Worm (Caenorhabditis elegans) whole organism, L1 larva: Measurements from ENCODE around the gene C25E10.16.

Source experiments
- C16A3.4 ChIP-seq: fragments of 150-350 bp; optimal IDR thresholded peaks from 2 replicates; lab custom pipeline; 2014; ENCODE audit warnings: missing biosample characterization, missing genetic modification characterization
- C34B4.2 ChIP-seq: sonication (generic microtip); optimal IDR thresholded peaks from 2 replicates; lab custom pipeline; 2017; ENCODE audit warnings: mild to moderate bottlenecking, missing genetic modification characterization, missing compliant biosample characterization
- aha-1 ChIP-seq: fragments of 150-350 bp; optimal IDR thresholded peaks from 2 replicates; lab custom pipeline; 2014; ENCODE audit warnings: missing biosample characterization, missing genetic modification characterization
- alr-1 ChIP-seq: fragments of 200-800 bp; sonication (Bioruptor generic); optimal IDR thresholded peaks from 2 replicates; lab custom pipeline; 2018; ENCODE audit warnings: borderline replicate concordance, mild to moderate bottlenecking, missing genetic modification characterization, missing compliant biosample characterization
- blmp-1 ChIP-seq: fragments of 150-350 bp; optimal IDR thresholded peaks from 2 replicates; lab custom pipeline; 2014; ENCODE audit warnings: missing biosample characterization, missing genetic modification characterization
- ceh-8 ChIP-seq: fragments of 200-800 bp; sonication (Bioruptor generic); optimal IDR thresholded peaks from 2 replicates; lab custom pipeline; 2018; ENCODE audit warnings: mild to moderate bottlenecking, missing genetic modification characterization, moderate library complexity, missing compliant biosample characterization
- ceh-88 ChIP-seq: fragments of 200-800 bp; sonication (Bioruptor generic); IDR thresholded peaks from 2 replicates; pipeline ENCODE4 v1.3.6; 2022; ENCODE audit warnings: missing genetic modification characterization, missing compliant biosample characterization
- ceh-90 ChIP-seq: sonication (generic microtip); optimal IDR thresholded peaks from 2 replicates; lab custom pipeline; 2016; ENCODE audit warnings: missing genetic modification characterization, missing compliant biosample characterization
- ces-1 ChIP-seq: fragments of 150-350 bp; optimal IDR thresholded peaks from 2 replicates; lab custom pipeline; 2014; ENCODE audit warnings: missing biosample characterization, missing genetic modification reagents, missing genetic modification characterization
- dpl-1 ChIP-seq, 3 experiments: fragments of 150-350 bp in 2 of 3; sonication (generic microtip) in 1 of 3; optimal IDR thresholded peaks; 2 replicates each; lab custom pipeline; 2014 to 2017; ENCODE audit warnings: missing biosample characterization in 3 of 3, missing genetic modification characterization in 3 of 3, missing genetic modification reagents in 3 of 3
- dsc-1 ChIP-seq: sonication (generic microtip); optimal IDR thresholded peaks from 2 replicates; lab custom pipeline; 2016; ENCODE audit warnings: mild to moderate bottlenecking, missing genetic modification characterization, missing compliant biosample characterization
- efl-1 ChIP-seq, 4 experiments: fragments of 150-350 bp; optimal IDR thresholded peaks in 3 of 4; peaks in 1 of 4; 1 replicate in 1 of 4; 2 replicates in 3 of 4; lab custom pipeline; 2014; ENCODE audit warnings: missing biosample characterization in 2 of 4, missing genetic modification characterization in 2 of 4, missing genetic modification reagents in 2 of 4
- egl-27 ChIP-seq, 2 experiments: fragments of 150-350 bp in 1 of 2; sonication (generic microtip); optimal IDR thresholded peaks; 3 replicates each; lab custom pipeline; 2017 to 2018; ENCODE audit warnings: missing biosample characterization in 2 of 2, missing genetic modification characterization in 2 of 2, missing genetic modification reagents in 2 of 2
- elt-3 ChIP-seq, 6 experiments: fragments of 150-350 bp in 1 of 6; sonication (generic microtip); optimal IDR thresholded peaks; 2 replicates each; lab custom pipeline; 2017 to 2018; ENCODE audit warnings: missing biosample characterization in 6 of 6, missing genetic modification characterization in 6 of 6, inconsistent platforms in 1 of 6
- ets-5 ChIP-seq: fragments of 200-800 bp; sonication (Bioruptor generic); IDR thresholded peaks from 2 replicates; pipeline ENCODE4 v1.3.6; 2022; ENCODE audit warnings: missing genetic modification characterization, missing compliant biosample characterization
- fkh-10 ChIP-seq: sonication (generic microtip); optimal IDR thresholded peaks from 2 replicates; lab custom pipeline; 2017; ENCODE audit warnings: missing biosample characterization, missing genetic modification reagents, missing genetic modification characterization
- fkh-4 ChIP-seq: sonication (generic microtip); optimal IDR thresholded peaks from 2 replicates; lab custom pipeline; 2016; ENCODE audit warnings: missing compliant biosample characterization, missing genetic modification characterization, borderline replicate concordance
- fkh-8 ChIP-seq: sonication (generic microtip); optimal IDR thresholded peaks from 2 replicates; lab custom pipeline; 2016; ENCODE audit warnings: mild to moderate bottlenecking, missing genetic modification characterization, missing compliant biosample characterization
- fos-1 ChIP-seq: fragments of 150-350 bp; optimal IDR thresholded peaks from 2 replicates; lab custom pipeline; 2014; ENCODE audit warnings: missing biosample characterization, missing genetic modification characterization
- grh-1 ChIP-seq: fragments of 200-800 bp; sonication (Bioruptor generic); IDR thresholded peaks from 2 replicates; pipeline ENCODE4 v1.3.6; 2022; ENCODE audit warnings: missing genetic modification reagents, missing genetic modification characterization, missing compliant biosample characterization
- lin-13 ChIP-seq: fragments of 150-350 bp; optimal IDR thresholded peaks from 2 replicates; lab custom pipeline; 2014; ENCODE audit warnings: missing biosample characterization, missing genetic modification reagents, missing genetic modification characterization
- lin-14 ChIP-seq: fragments of 200-800 bp; sonication (Bioruptor generic); optimal IDR thresholded peaks from 2 replicates; lab custom pipeline; 2018; ENCODE audit warnings: mild to moderate bottlenecking, missing genetic modification characterization, moderate library complexity, missing compliant biosample characterization
- lin-35 ChIP-seq, 2 experiments: fragments of 150-350 bp; optimal IDR thresholded peaks; 2 replicates each; lab custom pipeline; 2014; ENCODE audit warnings: missing biosample characterization in 2 of 2, missing genetic modification characterization in 2 of 2, missing genetic modification reagents in 2 of 2
- lsy-2 ChIP-seq, 2 experiments: fragments of 150-350 bp; optimal IDR thresholded peaks; 2 replicates each; lab custom pipeline; 2014; ENCODE audit warnings: missing biosample characterization in 2 of 2, missing genetic modification characterization in 2 of 2
- mab-9 ChIP-seq: fragments of 200-800 bp; sonication (Bioruptor generic); IDR thresholded peaks from 2 replicates; pipeline ENCODE4 v1.3.6; 2022; ENCODE audit warnings: missing genetic modification reagents, missing genetic modification characterization, missing compliant biosample characterization
- mef-2 ChIP-seq: fragments of 150-350 bp; optimal IDR thresholded peaks from 2 replicates; lab custom pipeline; 2014; ENCODE audit warnings: missing biosample characterization, missing genetic modification characterization
- mep-1 ChIP-seq: fragments of 150-350 bp; optimal IDR thresholded peaks from 2 replicates; lab custom pipeline; 2014; ENCODE audit warnings: missing biosample characterization, missing genetic modification characterization
- nhr-12 ChIP-seq: sonication (generic microtip); optimal IDR thresholded peaks from 2 replicates; lab custom pipeline; 2017; ENCODE audit warnings: missing biosample characterization, missing genetic modification characterization
- nhr-20 ChIP-seq: sonication (generic microtip); optimal IDR thresholded peaks from 2 replicates; lab custom pipeline; 2016; ENCODE audit warnings: mild to moderate bottlenecking, missing genetic modification characterization, missing compliant biosample characterization
- nhr-237 ChIP-seq: fragments of 150-350 bp; optimal IDR thresholded peaks from 2 replicates; lab custom pipeline; 2014; ENCODE audit warnings: missing biosample characterization, missing genetic modification characterization
- nhr-47 ChIP-seq: sonication (generic microtip); optimal IDR thresholded peaks from 2 replicates; lab custom pipeline; 2016; ENCODE audit warnings: mild to moderate bottlenecking, missing genetic modification characterization, moderate library complexity, missing compliant biosample characterization
- nhr-71 ChIP-seq: sonication (generic microtip); optimal IDR thresholded peaks from 2 replicates; lab custom pipeline; 2016; ENCODE audit warnings: mild to moderate bottlenecking, missing genetic modification characterization, moderate library complexity, missing compliant biosample characterization
- nhr-76 ChIP-seq: sonication (generic microtip); optimal IDR thresholded peaks from 2 replicates; lab custom pipeline; 2017; ENCODE audit warnings: missing biosample characterization, missing genetic modification characterization
- nhr-84 ChIP-seq: sonication (generic microtip); optimal IDR thresholded peaks from 2 replicates; lab custom pipeline; 2017; ENCODE audit warnings: missing biosample characterization, missing genetic modification characterization
- nhr-85 ChIP-seq: sonication (generic microtip); peaks from one replicate; lab custom pipeline; 2016; ENCODE audit warnings: missing genetic modification characterization, inconsistent platforms, missing compliant biosample characterization
- nhr-90 ChIP-seq: sonication (generic microtip); optimal IDR thresholded peaks from 2 replicates; lab custom pipeline; 2016; ENCODE audit warnings: mild to moderate bottlenecking, missing genetic modification characterization, missing compliant biosample characterization; ENCODE audit not compliant: poor library complexity
- pag-3 ChIP-seq: sonication (generic microtip); optimal IDR thresholded peaks from 2 replicates; lab custom pipeline; 2017; ENCODE audit warnings: missing genetic modification characterization, mild to moderate bottlenecking, missing compliant biosample characterization, antibody characterized with exemption, borderline replicate concordance; ENCODE audit not compliant: insufficient read depth
- skn-1 ChIP-seq: fragments of 150-350 bp; optimal IDR thresholded peaks from 2 replicates; lab custom pipeline; 2014; ENCODE audit warnings: missing biosample characterization, missing genetic modification characterization
- snu-23 ChIP-seq: sonication (generic microtip); optimal IDR thresholded peaks from 2 replicates; lab custom pipeline; 2016; ENCODE audit warnings: missing genetic modification characterization, missing compliant biosample characterization
- sup-37 ChIP-seq: fragments of 200-800 bp; sonication (Bioruptor generic); optimal IDR thresholded peaks from 2 replicates; lab custom pipeline; 2018; ENCODE audit warnings: mild to moderate bottlenecking, missing genetic modification characterization, missing compliant biosample characterization
- unc-86 ChIP-seq: sonication (generic microtip); optimal IDR thresholded peaks from 2 replicates; lab custom pipeline; 2016; ENCODE audit warnings: missing genetic modification characterization, missing compliant biosample characterization
- vab-15 ChIP-seq: sonication (generic microtip); optimal IDR thresholded peaks from 2 replicates; lab custom pipeline; 2017; ENCODE audit warnings: missing genotype, mild to moderate bottlenecking, missing genetic modification characterization, missing compliant biosample characterization
- ztf-4 ChIP-seq: fragments of 150-350 bp; optimal IDR thresholded peaks from 2 replicates; lab custom pipeline; 2014; ENCODE audit warnings: missing biosample characterization, missing genetic modification characterization

Gene C25E10.16

DNA sequence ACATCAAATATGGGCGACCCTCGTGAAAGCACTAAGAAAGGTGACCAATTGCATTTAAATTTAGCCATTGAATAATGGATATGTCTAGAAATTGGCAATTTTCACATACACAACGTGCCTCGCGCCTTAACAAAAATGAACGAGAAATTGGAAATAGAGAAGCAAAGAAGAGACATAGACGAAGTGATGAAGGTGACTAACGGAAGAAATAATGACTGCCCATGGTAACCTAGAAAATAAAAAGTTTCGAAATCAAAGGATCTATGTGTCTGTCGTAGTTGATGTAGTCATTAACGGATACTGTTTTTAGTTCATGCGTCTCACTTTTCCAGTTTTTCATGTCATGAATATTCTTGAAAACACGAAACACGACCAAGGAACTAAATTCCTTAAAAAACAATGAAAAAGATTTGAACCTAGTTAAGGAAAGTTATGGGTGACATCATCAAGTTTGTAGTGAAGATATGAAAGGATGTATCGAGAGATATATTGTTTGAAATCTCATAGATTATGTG, 18.8 kb upstream of the C25E10.16 start:
- TF ChIP-seq mep-1 (tag; lab: Kevin White, UChicago) (no peak), alr-1 (tag; lab: Kevin White, UChicago) (no peak), sup-37 (no peak), nhr-20 (no peak), efl-1 (optimal IDR thresholded peaks at IDR 0.05; lab: Kevin White, UChicago) (no peak), efl-1 (GFP tag; optimal IDR thresholded peaks at IDR 0.05 in 1 of 2; lab: Kevin White, UChicago) (peak in 1 of 2 experiments; percentile 73), lsy-2 (tag; optimal IDR thresholded peaks at IDR 0.05; lab: Kevin White, UChicago) (no peak), mab-9 (GFP tag; lab: Robert Waterston, UW) (no peak), nhr-90 (no peak), ceh-8 (no peak), snu-23 (no peak), skn-1 (tag; lab: Kevin White, UChicago) (no peak), pag-3 (tag; lab: Kevin White, UChicago) (no peak), nhr-71 (tag; lab: Kevin White, UChicago) (no peak), lin-35 (GFP tag; optimal IDR thresholded peaks at IDR 0.05; lab: Kevin White, UChicago) (no peak), nhr-76 (tag; lab: Kevin White, UChicago) (no peak), aha-1 (tag; lab: Kevin White, UChicago) (no peak), egl-27 (tag; optimal IDR thresholded peaks at IDR 0.05; lab: Kevin White, UChicago) (no peak), lin-13 (no peak), C16A3.4 (tag; lab: Kevin White, UChicago) (no peak), grh-1 (GFP tag; lab: Robert Waterston, UW) (no peak), nhr-84 (no peak), ceh-88 (GFP tag; lab: Robert Waterston, UW) (no peak), fkh-10 (GFP tag; lab: Kevin White, UChicago) (no peak), elt-3 (tag; optimal IDR thresholded peaks at IDR 0.05; lab: Kevin White, UChicago) (no peak), mef-2 (tag; lab: Kevin White, UChicago) (no peak), fkh-4 (tag; lab: Kevin White, UChicago) (no peak), nhr-12 (tag; lab: Kevin White, UChicago) (no peak), ztf-4 (no peak), vab-15 (no peak), fos-1 (tag; lab: Kevin White, UChicago) (peak; percentile 3), lin-14 (GFP tag; lab: Kevin White, UChicago) (peak; percentile 32), ets-5 (no peak), nhr-47 (tag; lab: Kevin White, UChicago) (no peak), unc-86 (tag; lab: Kevin White, UChicago) (no peak), fkh-8 (no peak), ceh-90 (no peak), dsc-1 (tag; lab: Kevin White, UChicago) (no peak), C34B4.2 (tag; lab: Kevin White, UChicago) (no peak), dpl-1 (GFP tag; optimal IDR thresholded peaks at IDR 0.05; lab: Kevin White, UChicago) (no peak), nhr-85 (peak; percentile 90), ces-1 (GFP tag; lab: Kevin White, UChicago) (no peak), blmp-1 (tag; lab: Kevin White, UChicago) (peak; percentile 25), nhr-237 (tag; lab: Kevin White, UChicago) (no peak)
- TF ChIP-seq, all 84 proteins: peak for 5

ce11 chrV:9076273-9076672, 16.9 kb upstream of the C25E10.16 start, which contains the start of gene T27E4.7:
T27E4.7 (minus strand) TSS chrV:9076322.
- TF ChIP-seq skn-1 (tag; lab: Kevin White, UChicago) (no peak), efl-1 (optimal IDR thresholded peaks at IDR 0.05; lab: Kevin White, UChicago) (no peak), efl-1 (GFP tag; optimal IDR thresholded peaks at IDR 0.05 in 1 of 2; lab: Kevin White, UChicago) (peak in 1 of 2 experiments; percentile 86)
- TF ChIP-seq, all 84 proteins: peak for 1
